Worm (Caenorhabditis elegans) whole organism, L4 larva: ENCODE data around the gene acp-2.

Source experiments
- F44E2.7 ChIP-seq: fragments of 200-800 bp; sonication (Bioruptor generic); IDR thresholded peaks from 2 replicates; pipeline ENCODE4 v2.1.2; 2022; ENCODE audit warnings: missing genetic modification characterization, missing compliant biosample characterization
- R02D3.7 ChIP-seq: fragments of 150-350 bp; sonication (generic microtip); optimal IDR thresholded peaks from 3 replicates; lab custom pipeline; 2014; ENCODE audit warnings: missing biosample characterization, missing genetic modification characterization
- T26A8.4 ChIP-seq: fragments of 200-800 bp; sonication (Bioruptor generic); IDR thresholded peaks from 2 replicates; pipeline ENCODE4 v1.3.6; 2022; ENCODE audit warnings: missing genetic modification characterization, missing compliant biosample characterization
- Y105C5A.15 ChIP-seq: fragments of 200-800 bp; sonication (Bioruptor generic); IDR thresholded peaks from 2 replicates; pipeline ENCODE4 v1.3.6; 2022; ENCODE audit warnings: missing genetic modification characterization, missing compliant biosample characterization
- Y48G9A.11 ChIP-seq: fragments of 200-800 bp; sonication (Bioruptor generic); IDR thresholded peaks from 2 replicates; pipeline ENCODE4 v1.3.6; 2022; ENCODE audit warnings: missing genetic modification reagents, missing genetic modification characterization, missing compliant biosample characterization
- Y5F2A.4 ChIP-seq: fragments of 200-800 bp; sonication (Bioruptor generic); optimal IDR thresholded peaks from 2 replicates; lab custom pipeline; 2018; ENCODE audit warnings: mild to moderate bottlenecking, missing genetic modification characterization, missing compliant biosample characterization
- ZK337.2 ChIP-seq: fragments of 200-800 bp; sonication (Bioruptor generic); IDR thresholded peaks from 2 replicates; pipeline ENCODE4 v1.3.6; 2022; ENCODE audit warnings: missing genetic modification reagents, missing genetic modification characterization, missing compliant biosample characterization
- ama-1 ChIP-seq: fragments of 150-350 bp; optimal IDR thresholded peaks from 2 replicates; lab custom pipeline; 2014; ENCODE audit warnings: inconsistent platforms, mixed read lengths
- arid-1 ChIP-seq: fragments of 200-800 bp; sonication (Bioruptor generic); conservative IDR thresholded peaks from 2 replicates; pipeline ENCODE4 v1.3.6; 2022; ENCODE audit warnings: missing genetic modification reagents, missing genetic modification characterization, missing compliant biosample characterization
- ceh-20 ChIP-seq: fragments of 200-800 bp; sonication (Bioruptor generic); IDR thresholded peaks from 2 replicates; pipeline ENCODE4 v1.3.6; 2022; ENCODE audit warnings: missing genetic modification reagents, missing genetic modification characterization, missing compliant biosample characterization
- ceh-28 ChIP-seq: fragments of 150-350 bp; optimal IDR thresholded peaks from 2 replicates; lab custom pipeline; 2014; ENCODE audit warnings: missing biosample characterization, missing genetic modification reagents, missing genetic modification characterization
- ceh-44 ChIP-seq: fragments of 200-800 bp; sonication (Bioruptor generic); IDR thresholded peaks from 2 replicates; pipeline ENCODE4 v1.3.6; 2022; ENCODE audit warnings: missing genetic modification reagents, missing genetic modification characterization, missing compliant biosample characterization
- ceh-62 ChIP-seq: sonication (generic microtip); optimal IDR thresholded peaks from 2 replicates; lab custom pipeline; 2017; ENCODE audit warnings: missing biosample characterization, missing genetic modification characterization
- cey-2 ChIP-seq: sonication (generic microtip); optimal IDR thresholded peaks from 3 replicates; lab custom pipeline; 2017; ENCODE audit warnings: missing genetic modification characterization, mild to moderate bottlenecking, missing compliant biosample characterization, antibody characterized with exemption, borderline replicate concordance; ENCODE audit not compliant: insufficient read depth
- daf-12 ChIP-seq: fragments of 150-350 bp; optimal IDR thresholded peaks from 2 replicates; lab custom pipeline; 2014; ENCODE audit warnings: missing biosample characterization, missing genetic modification reagents, missing genetic modification characterization
- daf-8 ChIP-seq: fragments of 200-800 bp; sonication (Bioruptor generic); IDR thresholded peaks from 2 replicates; pipeline ENCODE4 v1.3.6; 2022; ENCODE audit warnings: missing genetic modification characterization, missing compliant biosample characterization
- dmd-6 ChIP-seq: fragments of 200-800 bp; sonication (Bioruptor generic); IDR thresholded peaks from 2 replicates; pipeline ENCODE4 v1.3.6; 2022; ENCODE audit warnings: missing genetic modification reagents, missing genetic modification characterization, missing compliant biosample characterization
- dmd-9 ChIP-seq: fragments of 200-800 bp; sonication (Bioruptor generic); IDR thresholded peaks from 2 replicates; pipeline ENCODE4 v1.3.6; 2022; ENCODE audit warnings: missing genetic modification reagents, missing genetic modification characterization, missing compliant biosample characterization
- dve-1 ChIP-seq: sonication (generic microtip); optimal IDR thresholded peaks from 2 replicates; lab custom pipeline; 2017; ENCODE audit warnings: antibody characterized with exemption, mild to moderate bottlenecking, missing genetic modification characterization, missing compliant biosample characterization; ENCODE audit not compliant: insufficient read depth
- egl-27 ChIP-seq: sonication (generic microtip); optimal IDR thresholded peaks from 3 replicates; lab custom pipeline; 2017; ENCODE audit warnings: missing biosample characterization, missing genetic modification reagents, missing genetic modification characterization
- gei-8 ChIP-seq: fragments of 200-800 bp; sonication (Bioruptor generic); optimal IDR thresholded peaks from 2 replicates; lab custom pipeline; 2018; ENCODE audit warnings: mild to moderate bottlenecking, missing genetic modification characterization, missing compliant biosample characterization
- hlh-11 ChIP-seq: fragments of 200-800 bp; sonication (Bioruptor generic); optimal IDR thresholded peaks from 2 replicates; lab custom pipeline; 2018; ENCODE audit warnings: mild to moderate bottlenecking, missing genetic modification characterization, missing compliant biosample characterization
- hlh-30 ChIP-seq: sonication (generic microtip); optimal IDR thresholded peaks from 2 replicates; lab custom pipeline; 2017; ENCODE audit warnings: antibody characterized with exemption, mild to moderate bottlenecking, missing genetic modification characterization, missing compliant biosample characterization; ENCODE audit not compliant: insufficient read depth
- jun-1 ChIP-seq: fragments of 150-350 bp; optimal IDR thresholded peaks from 2 replicates; lab custom pipeline; 2014; ENCODE audit warnings: missing biosample characterization, missing genetic modification reagents, missing genetic modification characterization
- lin-13 ChIP-seq: fragments of 150-350 bp; optimal IDR thresholded peaks from 2 replicates; lab custom pipeline; 2014; ENCODE audit warnings: missing biosample characterization, missing genetic modification reagents, missing genetic modification characterization
- lin-15B ChIP-seq: fragments of 150-350 bp; sonication (generic microtip); optimal IDR thresholded peaks from 3 replicates; lab custom pipeline; 2014; ENCODE audit warnings: missing biosample characterization, missing genetic modification characterization
- lin-29 ChIP-seq: fragments of 200-800 bp; sonication (Bioruptor generic); IDR thresholded peaks from 2 replicates; pipeline ENCODE4 v1.3.6; 2022; ENCODE audit warnings: missing genetic modification reagents, missing genetic modification characterization, missing compliant biosample characterization
- lin-38 ChIP-seq: fragments of 200-800 bp; sonication (Bioruptor generic); IDR thresholded peaks from 2 replicates; pipeline ENCODE4 v1.3.6; 2022; ENCODE audit warnings: missing genetic modification reagents, missing genetic modification characterization, missing compliant biosample characterization
- lin-39 ChIP-seq: fragments of 150-350 bp; optimal IDR thresholded peaks from 2 replicates; lab custom pipeline; 2014; ENCODE audit warnings: missing biosample characterization, missing genetic modification reagents, missing genetic modification characterization
- lir-3 ChIP-seq: sonication (generic microtip); optimal IDR thresholded peaks from 2 replicates; lab custom pipeline; 2016; ENCODE audit warnings: mild to moderate bottlenecking, missing genetic modification characterization, missing compliant biosample characterization
- madf-9 ChIP-seq: fragments of 200-800 bp; sonication (Bioruptor generic); conservative IDR thresholded peaks from 2 replicates; pipeline ENCODE4 v1.3.6; 2022; ENCODE audit warnings: missing genetic modification reagents, missing genetic modification characterization, missing compliant biosample characterization
- mxl-3 ChIP-seq: fragments of 200-800 bp; sonication (Bioruptor generic); optimal IDR thresholded peaks from 2 replicates; lab custom pipeline; 2018; ENCODE audit warnings: mild to moderate bottlenecking, missing genetic modification characterization, missing compliant biosample characterization
- nhr-111 ChIP-seq: fragments of 200-800 bp; sonication (Bioruptor generic); optimal IDR thresholded peaks from 2 replicates; lab custom pipeline; 2018; ENCODE audit warnings: mild to moderate bottlenecking, missing genetic modification characterization, missing compliant biosample characterization
- nhr-237 ChIP-seq: sonication (generic microtip); optimal IDR thresholded peaks from 2 replicates; lab custom pipeline; 2017; ENCODE audit warnings: missing biosample characterization, missing genetic modification characterization
- nhr-25 ChIP-seq: sonication (generic microtip); optimal IDR thresholded peaks from 2 replicates; lab custom pipeline; 2017; ENCODE audit warnings: missing genetic modification characterization, mild to moderate bottlenecking, missing compliant biosample characterization, antibody characterized with exemption, moderate library complexity, borderline replicate concordance; ENCODE audit not compliant: insufficient read depth
- nhr-28 ChIP-seq: fragments of 150-350 bp; optimal IDR thresholded peaks from 2 replicates; lab custom pipeline; 2014; ENCODE audit warnings: missing biosample characterization, missing genetic modification characterization
- nhr-41 ChIP-seq: fragments of 200-800 bp; sonication (Bioruptor generic); IDR thresholded peaks from 2 replicates; pipeline ENCODE4 v1.3.6; 2022; ENCODE audit warnings: missing genetic modification reagents, missing genetic modification characterization, missing compliant biosample characterization
- nhr-48 ChIP-seq: sonication (generic microtip); optimal IDR thresholded peaks from 2 replicates; lab custom pipeline; 2016; ENCODE audit warnings: mild to moderate bottlenecking, missing genetic modification characterization, missing compliant biosample characterization
- nhr-6 ChIP-seq: fragments of 150-350 bp; optimal IDR thresholded peaks from 2 replicates; lab custom pipeline; 2014; ENCODE audit warnings: missing biosample characterization, missing genetic modification characterization
- nhr-76 ChIP-seq: fragments of 150-350 bp; optimal IDR thresholded peaks from 2 replicates; lab custom pipeline; 2014; ENCODE audit warnings: missing biosample characterization, missing genetic modification characterization
- rbr-2 ChIP-seq: sonication (generic microtip); optimal IDR thresholded peaks from 2 replicates; lab custom pipeline; 2016; ENCODE audit warnings: missing genotype, missing genetic modification characterization, missing compliant biosample characterization
- saeg-2 ChIP-seq: fragments of 200-800 bp; sonication (Bioruptor generic); IDR thresholded peaks from 2 replicates; pipeline ENCODE4 v1.3.6; 2022; ENCODE audit warnings: missing genetic modification reagents, missing genetic modification characterization, missing compliant biosample characterization
- set-16 ChIP-seq: fragments of 200-800 bp; sonication (Bioruptor generic); IDR thresholded peaks from 2 replicates; pipeline ENCODE4 v1.3.6; 2022; ENCODE audit warnings: missing genetic modification reagents, missing genetic modification characterization, missing compliant biosample characterization
- snpc-1.2 ChIP-seq: fragments of 200-800 bp; sonication (Bioruptor generic); IDR thresholded peaks from 2 replicates; pipeline ENCODE4 v1.3.6; 2022; ENCODE audit warnings: missing genetic modification reagents, missing genetic modification characterization, missing compliant biosample characterization
- spr-1 ChIP-seq: sonication (generic microtip); optimal IDR thresholded peaks from 2 replicates; lab custom pipeline; 2016; ENCODE audit warnings: mild to moderate bottlenecking, missing genetic modification characterization, missing compliant biosample characterization
- tra-1 ChIP-seq: fragments of 200-800 bp; sonication (Bioruptor generic); IDR thresholded peaks from 2 replicates; pipeline ENCODE4 v1.3.6; 2022; ENCODE audit warnings: missing genetic modification reagents, missing genetic modification characterization, missing compliant biosample characterization
- unc-130 ChIP-seq: sonication (generic microtip); optimal IDR thresholded peaks from 2 replicates; lab custom pipeline; 2016; ENCODE audit warnings: missing genetic modification reagents, missing genetic modification characterization, missing compliant biosample characterization
- unc-62 ChIP-seq, 3 experiments: fragments of 150-350 bp in 1 of 3; sonication (generic microtip); optimal IDR thresholded peaks in 2 of 3; peaks in 1 of 3; 1 replicate in 1 of 3; 2 replicates in 2 of 3; lab custom pipeline; 2014 to 2017; ENCODE audit warnings: missing biosample characterization in 3 of 3, missing genetic modification characterization in 3 of 3, missing genetic modification reagents in 3 of 3, missing genotype in 1 of 3
- vab-7 ChIP-seq: fragments of 200-800 bp; sonication (Bioruptor generic); IDR thresholded peaks from 2 replicates; pipeline ENCODE4 v1.3.6; 2022; ENCODE audit warnings: missing genetic modification reagents, missing genetic modification characterization, missing compliant biosample characterization
- zag-1 ChIP-seq: fragments of 150-350 bp; optimal IDR thresholded peaks from 2 replicates; lab custom pipeline; 2014; ENCODE audit warnings: missing biosample characterization, missing genetic modification characterization
- zip-11 ChIP-seq: fragments of 200-800 bp; sonication (Bioruptor generic); IDR thresholded peaks from 2 replicates; pipeline ENCODE4 v1.3.6; 2022; ENCODE audit warnings: missing genetic modification characterization, missing compliant biosample characterization
- zip-2 ChIP-seq: fragments of 150-350 bp; optimal IDR thresholded peaks from 2 replicates; lab custom pipeline; 2014; ENCODE audit warnings: missing biosample characterization, missing genetic modification characterization

acp-2 gene

ce11 chrII:8384344-8384743 is 47.5 kb downstream of the acp-2 start (continued):
- no peak for TF ChIP-seq rbr-2
- no peak for TF ChIP-seq zag-1 (tag; lab: Kevin White, UChicago)
- TF ChIP-seq jun-1: no peak
- TF ChIP-seq saeg-2 (GFP tag; lab: Robert Waterston, UW): no peak
- peak; percentile 25; the same call in 1 of the 2 replicates for TF ChIP-seq tra-1 (GFP tag; lab: Robert Waterston, UW)
- TF ChIP-seq unc-62 (GFP tag; optimal IDR thresholded peaks at IDR 0.05 in 1 of 2; lab: Kevin White, UChicago): no peak
- no peak for TF ChIP-seq unc-62 (tag; optimal IDR thresholded peaks at IDR 0.05; lab: Kevin White, UChicago)
- TF ChIP-seq madf-9: no peak
- TF ChIP-seq nhr-237: no peak
- TF ChIP-seq dve-1 (tag; lab: Kevin White, UChicago): peak; percentile 66
- TF ChIP-seq ceh-20 (GFP tag; lab: Robert Waterston, UW): no peak
- no peak for TF ChIP-seq dmd-9 (GFP tag; lab: Robert Waterston, UW)
- no peak for TF ChIP-seq lir-3 (tag; lab: Kevin White, UChicago)
- TF ChIP-seq R02D3.7 (tag; lab: Kevin White, UChicago): no peak
- TF ChIP-seq nhr-48 (tag; lab: Kevin White, UChicago): peak; percentile 37
- peak; percentile 88 for TF ChIP-seq dmd-6 (GFP tag; lab: Robert Waterston, UW)
- no peak for TF ChIP-seq ceh-62 (tag; lab: Kevin White, UChicago)
- no peak for TF ChIP-seq ama-1 (lab: Kevin White, UChicago)
- TF ChIP-seq lin-13 (GFP tag; lab: Kevin White, UChicago): no peak
- TF ChIP-seq nhr-6 (tag; lab: Kevin White, UChicago): peak; percentile 20
- no peak for TF ChIP-seq nhr-111 (GFP tag; lab: Kevin White, UChicago)
- TF ChIP-seq ZK337.2 (GFP tag; lab: Robert Waterston, UW): no peak
- TF ChIP-seq vab-7 (GFP tag; lab: Robert Waterston, UW): no peak
- TF ChIP-seq snpc-1.2: no peak
- TF ChIP-seq Y48G9A.11 (GFP tag; lab: Robert Waterston, UW): no peak
- no peak for TF ChIP-seq nhr-41 (GFP tag; lab: Robert Waterston, UW)
- TF ChIP-seq unc-130 (GFP tag; lab: Kevin White, UChicago): no peak
- TF ChIP-seq cey-2 (tag; lab: Kevin White, UChicago): no peak
- no peak for TF ChIP-seq arid-1
- no peak for TF ChIP-seq F44E2.7 (GFP tag; lab: Robert Waterston, UW)
- no peak for TF ChIP-seq zip-2
- no peak for TF ChIP-seq lin-38 (GFP tag; lab: Robert Waterston, UW)
- TF ChIP-seq zip-11 (GFP tag; lab: Robert Waterston, UW): no peak
- TF ChIP-seq lin-29 (GFP tag; lab: Robert Waterston, UW): no peak
- peak; percentile 76 for TF ChIP-seq nhr-28
- no peak for TF ChIP-seq daf-8 (GFP tag; lab: Robert Waterston, UW)
- TF ChIP-seq mxl-3 (GFP tag; lab: Kevin White, UChicago): peak; percentile 2
- no peak for TF ChIP-seq lin-15B
- no peak for TF ChIP-seq ceh-44 (GFP tag; lab: Robert Waterston, UW)
- peak; percentile 34 for TF ChIP-seq hlh-30 (tag; lab: Kevin White, UChicago)
- TF ChIP-seq T26A8.4 (GFP tag; lab: Robert Waterston, UW): no peak
- no peak for TF ChIP-seq Y5F2A.4 (GFP tag; lab: Kevin White, UChicago)
- no peak for TF ChIP-seq egl-27
- TF ChIP-seq nhr-76 (tag; lab: Kevin White, UChicago): no peak
- no peak for TF ChIP-seq ceh-28
- no peak for TF ChIP-seq nhr-25 (tag; lab: Kevin White, UChicago)
- no peak for TF ChIP-seq lin-39 (tag; lab: Kevin White, UChicago)
- TF ChIP-seq daf-12 (tag; lab: Kevin White, UChicago): no peak
- no peak for TF ChIP-seq set-16 (GFP tag; lab: Robert Waterston, UW)
- no peak for TF ChIP-seq spr-1
- TF ChIP-seq gei-8 (GFP tag; lab: Kevin White, UChicago): no peak
- TF ChIP-seq hlh-11 (tag; lab: Kevin White, UChicago): peak; percentile 78
- no peak for TF ChIP-seq Y105C5A.15 (GFP tag; lab: Robert Waterston, UW)
